Worm (Caenorhabditis elegans) whole organism, L1 larva: ENCODE results near the gene Y37D8A.4.

ENCODE experiments used
- C16A3.4 ChIP-seq: fragments of 150-350 bp; optimal IDR thresholded peaks from 2 replicates; lab custom pipeline; 2014; ENCODE audit warnings: missing biosample characterization, missing genetic modification characterization
- F16B12.6 ChIP-seq: fragments of 150-350 bp; optimal IDR thresholded peaks from 2 replicates; lab custom pipeline; 2014; ENCODE audit warnings: missing biosample characterization, missing genetic modification characterization
- ama-1 ChIP-seq: fragments of 150-350 bp; optimal IDR thresholded peaks from 2 replicates; lab custom pipeline; 2014
- blmp-1 ChIP-seq: fragments of 150-350 bp; optimal IDR thresholded peaks from 2 replicates; lab custom pipeline; 2014; ENCODE audit warnings: missing biosample characterization, missing genetic modification characterization
- ceh-88 ChIP-seq: fragments of 200-800 bp; sonication (Bioruptor generic); IDR thresholded peaks from 2 replicates; pipeline ENCODE4 v1.3.6; 2022; ENCODE audit warnings: missing genetic modification characterization, missing compliant biosample characterization
- dpl-1 ChIP-seq, 3 experiments: fragments of 150-350 bp in 2 of 3; sonication (generic microtip) in 1 of 3; optimal IDR thresholded peaks; 2 replicates each; lab custom pipeline; 2014 to 2017; ENCODE audit warnings: missing biosample characterization in 3 of 3, missing genetic modification characterization in 3 of 3, missing genetic modification reagents in 3 of 3
- dsc-1 ChIP-seq: sonication (generic microtip); optimal IDR thresholded peaks from 2 replicates; lab custom pipeline; 2016; ENCODE audit warnings: mild to moderate bottlenecking, missing genetic modification characterization, missing compliant biosample characterization
- efl-1 ChIP-seq, 4 experiments: fragments of 150-350 bp; optimal IDR thresholded peaks in 3 of 4; peaks in 1 of 4; 1 replicate in 1 of 4; 2 replicates in 3 of 4; lab custom pipeline; 2014; ENCODE audit warnings: missing biosample characterization in 2 of 4, missing genetic modification characterization in 2 of 4, missing genetic modification reagents in 2 of 4
- efl-3 ChIP-seq: fragments of 200-800 bp; sonication (Bioruptor generic); optimal IDR thresholded peaks from 2 replicates; lab custom pipeline; 2018; ENCODE audit warnings: mild to moderate bottlenecking, missing genetic modification characterization, missing compliant biosample characterization
- egl-13 ChIP-seq: sonication (generic microtip); optimal IDR thresholded peaks from 2 replicates; lab custom pipeline; 2016; ENCODE audit warnings: missing genotype, missing genetic modification reagents, missing genetic modification characterization, missing compliant biosample characterization
- elt-2 ChIP-seq: sonication (generic microtip); optimal IDR thresholded peaks from 2 replicates; lab custom pipeline; 2016; ENCODE audit warnings: missing genetic modification characterization, mild to moderate bottlenecking, inconsistent platforms, missing compliant biosample characterization, missing genetic modification reagents
- elt-3 ChIP-seq, 6 experiments: fragments of 150-350 bp in 1 of 6; sonication (generic microtip); optimal IDR thresholded peaks; 2 replicates each; lab custom pipeline; 2017 to 2018; ENCODE audit warnings: missing biosample characterization in 6 of 6, missing genetic modification characterization in 6 of 6, inconsistent platforms in 1 of 6
- fkh-10 ChIP-seq: sonication (generic microtip); optimal IDR thresholded peaks from 2 replicates; lab custom pipeline; 2017; ENCODE audit warnings: missing biosample characterization, missing genetic modification reagents, missing genetic modification characterization
- fkh-8 ChIP-seq: sonication (generic microtip); optimal IDR thresholded peaks from 2 replicates; lab custom pipeline; 2016; ENCODE audit warnings: mild to moderate bottlenecking, missing genetic modification characterization, missing compliant biosample characterization
- jun-1 ChIP-seq: fragments of 150-350 bp; optimal IDR thresholded peaks from 2 replicates; lab custom pipeline; 2014; ENCODE audit warnings: missing biosample characterization, missing genetic modification reagents, missing genetic modification characterization
- lin-13 ChIP-seq: fragments of 150-350 bp; optimal IDR thresholded peaks from 2 replicates; lab custom pipeline; 2014; ENCODE audit warnings: missing biosample characterization, missing genetic modification reagents, missing genetic modification characterization
- lin-14 ChIP-seq: fragments of 200-800 bp; sonication (Bioruptor generic); optimal IDR thresholded peaks from 2 replicates; lab custom pipeline; 2018; ENCODE audit warnings: mild to moderate bottlenecking, missing genetic modification characterization, moderate library complexity, missing compliant biosample characterization
- lin-35 ChIP-seq, 2 experiments: fragments of 150-350 bp; optimal IDR thresholded peaks; 2 replicates each; lab custom pipeline; 2014; ENCODE audit warnings: missing biosample characterization in 2 of 2, missing genetic modification characterization in 2 of 2, missing genetic modification reagents in 2 of 2
- lsy-2 ChIP-seq, 2 experiments: fragments of 150-350 bp; optimal IDR thresholded peaks; 2 replicates each; lab custom pipeline; 2014; ENCODE audit warnings: missing biosample characterization in 2 of 2, missing genetic modification characterization in 2 of 2
- mdl-1 ChIP-seq, 2 experiments: fragments of 150-350 bp; optimal IDR thresholded peaks; 2 replicates each; lab custom pipeline; 2014 to 2017; ENCODE audit warnings: missing biosample characterization in 2 of 2, missing genetic modification characterization in 2 of 2, inconsistent platforms in 1 of 2
- nhr-19 ChIP-seq: fragments of 200-800 bp; sonication (Bioruptor generic); conservative IDR thresholded peaks from 2 replicates; pipeline ENCODE4 v1.3.6; 2022; ENCODE audit warnings: missing genetic modification characterization, missing compliant biosample characterization
- nhr-20 ChIP-seq: sonication (generic microtip); optimal IDR thresholded peaks from 2 replicates; lab custom pipeline; 2016; ENCODE audit warnings: mild to moderate bottlenecking, missing genetic modification characterization, missing compliant biosample characterization
- nhr-237 ChIP-seq: fragments of 150-350 bp; optimal IDR thresholded peaks from 2 replicates; lab custom pipeline; 2014; ENCODE audit warnings: missing biosample characterization, missing genetic modification characterization
- nhr-47 ChIP-seq: sonication (generic microtip); optimal IDR thresholded peaks from 2 replicates; lab custom pipeline; 2016; ENCODE audit warnings: mild to moderate bottlenecking, missing genetic modification characterization, moderate library complexity, missing compliant biosample characterization
- nhr-85 ChIP-seq: sonication (generic microtip); peaks from one replicate; lab custom pipeline; 2016; ENCODE audit warnings: missing genetic modification characterization, inconsistent platforms, missing compliant biosample characterization
- skn-1 ChIP-seq: fragments of 150-350 bp; optimal IDR thresholded peaks from 2 replicates; lab custom pipeline; 2014; ENCODE audit warnings: missing biosample characterization, missing genetic modification characterization
- sox-4 ChIP-seq: sonication (generic microtip); optimal IDR thresholded peaks from 2 replicates; lab custom pipeline; 2016; ENCODE audit warnings: missing genetic modification characterization, missing compliant biosample characterization
- tlp-1 ChIP-seq: fragments of 150-350 bp; optimal IDR thresholded peaks from 2 replicates; lab custom pipeline; 2014; ENCODE audit warnings: missing biosample characterization, missing genetic modification characterization
- unc-62 ChIP-seq: fragments of 150-350 bp; optimal IDR thresholded peaks from 2 replicates; lab custom pipeline; 2014; ENCODE audit warnings: missing biosample characterization, missing genetic modification reagents, missing genetic modification characterization
- ztf-4 ChIP-seq: fragments of 150-350 bp; optimal IDR thresholded peaks from 2 replicates; lab custom pipeline; 2014; ENCODE audit warnings: missing biosample characterization, missing genetic modification characterization

The Y37D8A.4 gene

DNA sequence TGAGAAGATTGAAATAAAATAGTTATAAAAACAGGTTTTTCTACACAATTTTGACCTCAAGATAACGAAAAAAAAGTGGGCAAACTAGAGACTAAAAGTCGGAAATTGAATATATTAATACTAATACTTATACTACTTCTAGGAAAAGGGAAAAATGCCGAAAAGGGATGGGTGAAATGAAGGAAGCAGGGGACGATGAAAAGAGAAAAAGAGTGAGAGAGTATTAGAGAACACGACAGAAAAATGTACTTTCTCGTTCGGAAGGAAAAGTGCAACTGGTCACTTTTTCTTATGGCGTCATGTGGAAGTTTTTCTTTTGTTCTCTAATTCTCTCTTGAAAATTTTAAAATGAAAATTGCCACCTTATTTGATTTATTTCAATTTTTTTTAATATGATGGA lies 2.6 kb upstream of the Y37D8A.4 start (continued):
- TF ChIP-seq lin-13 (GFP tag; lab: Kevin White, UChicago), result peak; percentile 55
- TF ChIP-seq fkh-10 (GFP tag; lab: Kevin White, UChicago), result peak; percentile 8
- peak; percentile 21 for TF ChIP-seq C16A3.4 (tag; lab: Kevin White, UChicago)
- peak; percentile 36 for TF ChIP-seq elt-2 (tag; lab: Kevin White, UChicago)
- peak; percentile 92 for TF ChIP-seq blmp-1 (tag; lab: Kevin White, UChicago)
- TF ChIP-seq dpl-1 (GFP tag; optimal IDR thresholded peaks at IDR 0.05; lab: Kevin White, UChicago), result peak; percentile 22 to 34 (median 28)
- peak; percentile 82 for TF ChIP-seq nhr-47 (tag; lab: Kevin White, UChicago)
- TF ChIP-seq ztf-4, result peak; percentile 19
- TF ChIP-seq egl-13 (tag; lab: Kevin White, UChicago), result peak; percentile 79
- TF ChIP-seq dsc-1 (tag; lab: Kevin White, UChicago), result peak; percentile 47
- TF ChIP-seq lin-14 (GFP tag; lab: Kevin White, UChicago), result peak; percentile 92
- peak; percentile 55 to 61 for TF ChIP-seq lsy-2 (tag; optimal IDR thresholded peaks at IDR 0.05; lab: Kevin White, UChicago)
- TF ChIP-seq ama-1 (lab: Kevin White, UChicago), result no peak
- TF ChIP-seq jun-1 (tag; lab: Kevin White, UChicago), result peak; percentile 32
- TF ChIP-seq mdl-1 (tag; optimal IDR thresholded peaks at IDR 0.05; lab: Kevin White, UChicago), result peak in 1 of 2 experiments; percentile 9
- peak; percentile 3 for TF ChIP-seq sox-4
- TF ChIP-seq tlp-1 (tag; lab: Kevin White, UChicago), result no peak
- TF ChIP-seq F16B12.6, result no peak
- TF ChIP-seq ceh-88 (GFP tag; lab: Robert Waterston, UW), result no peak
- peak; percentile 85 for TF ChIP-seq fkh-8 (tag; lab: Kevin White, UChicago)
- TF ChIP-seq nhr-85 (tag; lab: Kevin White, UChicago), result peak; percentile 98
- TF ChIP-seq skn-1 (tag; lab: Kevin White, UChicago), result peak; percentile 30

DNA sequence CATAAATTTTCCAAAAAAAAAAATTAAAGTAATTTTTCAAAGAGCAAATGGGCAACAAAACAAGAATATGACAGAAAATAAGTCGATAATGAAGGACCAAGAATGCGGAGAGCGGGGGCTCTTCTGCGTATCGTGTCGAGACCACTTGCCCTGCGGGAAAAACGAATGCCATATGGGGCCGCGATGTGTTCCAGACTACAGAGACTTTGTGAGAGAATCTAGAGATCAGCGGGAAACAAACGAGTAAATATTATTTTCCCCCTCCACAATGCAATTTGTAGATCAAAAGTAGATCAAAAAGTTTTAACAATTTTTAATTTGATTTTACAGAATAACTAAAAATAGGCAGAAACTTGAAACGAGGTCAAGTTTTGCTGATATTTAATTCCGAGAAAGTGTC lies 1.4 kb upstream of the Y37D8A.4 start:
- no peak for TF ChIP-seq unc-62
- TF ChIP-seq efl-1 (optimal IDR thresholded peaks at IDR 0.05; lab: Kevin White, UChicago), result no peak
- peak in 1 of 2 experiments; percentile 38 for TF ChIP-seq efl-1 (GFP tag; optimal IDR thresholded peaks at IDR 0.05 in 1 of 2; lab: Kevin White, UChicago)

DNA sequence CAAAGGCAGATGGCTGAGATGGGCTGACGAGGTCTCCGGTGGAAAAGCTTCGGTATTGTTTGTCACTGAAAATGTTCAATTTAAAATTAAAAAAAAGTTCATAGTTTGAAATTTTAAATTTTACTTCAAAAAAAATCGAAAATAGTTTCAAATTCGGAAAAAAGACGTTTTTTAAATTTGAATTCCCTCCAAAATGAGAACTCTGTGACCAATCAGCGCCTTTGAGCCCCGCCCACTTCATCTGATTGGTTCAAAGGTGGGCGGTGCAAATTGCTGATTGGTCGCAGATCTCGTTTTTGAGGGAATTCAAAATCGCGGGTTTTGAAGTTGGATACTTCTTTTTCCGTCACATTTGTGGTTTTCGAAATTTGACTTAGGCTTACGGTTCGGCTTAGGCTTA lies 464 bp downstream of the Y37D8A.4 start:
- TF ChIP-seq dpl-1 (GFP tag; optimal IDR thresholded peaks at IDR 0.05; lab: Kevin White, UChicago), result peak in 1 of 3 experiments; percentile 16
- TF ChIP-seq nhr-237 (tag; lab: Kevin White, UChicago), result no peak
- no peak for TF ChIP-seq efl-1 (optimal IDR thresholded peaks at IDR 0.05; lab: Kevin White, UChicago)
- peak; percentile 55 to 93 for TF ChIP-seq efl-1 (GFP tag; optimal IDR thresholded peaks at IDR 0.05 in 1 of 2; lab: Kevin White, UChicago)

DNA sequence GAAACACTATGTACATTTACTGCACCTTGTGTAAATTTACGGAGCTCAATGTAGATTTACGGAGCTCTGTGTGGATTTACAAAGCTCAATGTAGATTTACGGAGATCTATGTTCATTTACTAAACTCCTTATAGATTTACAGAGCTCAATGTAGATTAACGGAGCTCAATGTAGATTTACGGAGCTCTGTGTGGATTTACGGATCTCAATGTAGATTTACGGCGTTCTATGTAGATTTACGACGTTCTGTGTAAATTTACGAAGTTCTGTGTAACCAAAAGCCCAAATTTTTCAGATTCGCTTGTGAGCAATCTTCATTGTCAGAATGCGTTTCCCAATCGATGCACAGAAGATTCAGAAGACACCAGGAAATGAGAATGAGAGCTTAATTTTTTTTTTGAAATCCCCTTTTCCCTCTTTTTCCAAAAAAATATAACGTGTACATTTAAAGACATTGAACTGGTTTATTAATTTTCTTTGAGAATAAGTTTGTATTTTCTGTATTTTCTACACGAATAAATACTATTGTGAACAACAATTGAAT lies 1.9 kb downstream of the Y37D8A.4 start:
- peak; percentile 9 for TF ChIP-seq nhr-20 (tag; lab: Kevin White, UChicago)
- TF ChIP-seq efl-1 (optimal IDR thresholded peaks at IDR 0.05; lab: Kevin White, UChicago), result no peak
- TF ChIP-seq efl-1 (GFP tag; optimal IDR thresholded peaks at IDR 0.05 in 1 of 2; lab: Kevin White, UChicago), result peak in 1 of 2 experiments; percentile 83
- no peak for TF ChIP-seq sox-4
- peak; percentile 8 for TF ChIP-seq ama-1 (lab: Kevin White, UChicago)
- peak in 1 of 2 experiments; percentile 39 for TF ChIP-seq lin-35 (GFP tag; optimal IDR thresholded peaks at IDR 0.05; lab: Kevin White, UChicago)
- no peak for TF ChIP-seq efl-3 (GFP tag; lab: Kevin White, UChicago)

DNA sequence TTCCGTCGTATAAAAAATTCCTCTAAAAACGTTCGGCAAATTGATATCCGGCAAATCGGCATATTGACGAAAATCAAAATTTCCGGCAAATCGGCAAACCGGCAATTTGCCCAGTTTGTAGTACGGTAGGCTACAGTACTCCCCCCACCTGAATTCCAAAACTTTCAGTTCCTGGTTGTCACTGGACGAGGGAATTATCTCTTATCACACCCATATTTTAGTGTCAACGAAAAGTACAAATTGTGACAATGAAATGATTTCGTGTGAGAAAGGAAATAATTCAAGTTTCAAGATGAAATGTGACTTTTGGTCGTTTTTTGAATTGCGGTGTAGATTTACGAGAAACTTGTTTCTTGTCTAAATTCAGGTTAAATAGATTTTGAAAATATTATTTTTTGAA lies 5.7 kb downstream of the Y37D8A.4 start:
- TF ChIP-seq elt-2 (tag; lab: Kevin White, UChicago) (peak; percentile 37), lin-13 (GFP tag; lab: Kevin White, UChicago) (no peak), lsy-2 (tag; optimal IDR thresholded peaks at IDR 0.05; lab: Kevin White, UChicago) (no peak), nhr-20 (tag; lab: Kevin White, UChicago) (peak; percentile 8), elt-3 (tag; optimal IDR thresholded peaks at IDR 0.05; lab: Kevin White, UChicago) (peak in 1 of 6 experiments; percentile 21), nhr-19 (GFP tag; lab: Robert Waterston, UW) (0 out of 2 replicates have a peak, but pooled peaks have one; percentile 9)
- TF ChIP-seq, all 84 proteins: peak for 4
